Fruit fly (Drosophila melanogaster) whole organism, embryonic: ENCODE measurements around the gene CG33966.
A peak's percentile ranks its signal among the peaks of the same experiment; 100 is the strongest.

Source experiments
- Bgb ChIP-seq: fragments of 200-800 bp; sonication (Bioruptor generic); IDR thresholded peaks from 2 replicates; pipeline ENCODE4 v1.3.6; 2022; ENCODE audit warnings: missing biosample characterization, missing genetic modification characterization; ENCODE audit not compliant: partially characterized antibody
- Blimp-1 ChIP-seq: fragments of 200-800 bp; sonication (Bioruptor generic); optimal IDR thresholded peaks from 3 replicates; lab custom pipeline; 2018; ENCODE audit warnings: missing biosample characterization, missing genetic modification characterization, mild to moderate bottlenecking, moderate library complexity, missing genetic modification reagents
- CG11085 ChIP-seq: fragments of 200-800 bp; sonication (Bioruptor generic); IDR thresholded peaks from 2 replicates; pipeline ENCODE4 v1.3.6; 2022; ENCODE audit warnings: missing biosample characterization, missing genetic modification characterization
- CG11560 ChIP-seq: fragments of 200-800 bp; sonication (Bioruptor generic); IDR thresholded peaks from 3 replicates; pipeline ENCODE4 v1.3.6; 2022; ENCODE audit warnings: missing biosample characterization, missing genetic modification characterization
- CG12299 ChIP-seq: fragments of 200-800 bp; sonication (Bioruptor generic); optimal IDR thresholded peaks from 2 replicates; lab custom pipeline; 2018; ENCODE audit warnings: missing biosample characterization, mild to moderate bottlenecking, missing genetic modification characterization
- CG12769 ChIP-seq: fragments of 200-800 bp; sonication (Bioruptor generic); optimal IDR thresholded peaks from 2 replicates; lab custom pipeline; 2019; ENCODE audit warnings: missing biosample characterization, mild to moderate bottlenecking, missing genetic modification characterization, moderate library complexity
- CG13287 ChIP-seq: fragments of 200-800 bp; sonication (Bioruptor generic); IDR thresholded peaks from 2 replicates; pipeline ENCODE4 v1.3.6; 2022; ENCODE audit warnings: missing biosample characterization, missing genetic modification characterization; ENCODE audit not compliant: partially characterized antibody
- CG32767 ChIP-seq: fragments of 200-800 bp; sonication (Bioruptor generic); IDR thresholded peaks from 2 replicates; pipeline ENCODE4 v1.3.6; 2022; ENCODE audit warnings: missing biosample characterization, missing genetic modification characterization
- CG34422 ChIP-seq: fragments of 200-800 bp; sonication (Bioruptor generic); IDR thresholded peaks from 3 replicates; pipeline ENCODE4 v1.3.6; 2022; ENCODE audit warnings: missing biosample characterization, missing genetic modification characterization
- CG6689 ChIP-seq: fragments of 200-800 bp; sonication (Bioruptor generic); IDR thresholded peaks from 2 replicates; pipeline ENCODE4 v1.3.6; 2022; ENCODE audit warnings: missing biosample characterization, missing genetic modification characterization
- CG7372 ChIP-seq: fragments of 200-800 bp; sonication (Bioruptor generic); IDR thresholded peaks from 2 replicates; pipeline ENCODE4 v1.3.6; 2022; ENCODE audit warnings: missing biosample characterization, missing genetic modification characterization
- CG8290 ChIP-seq, 3 experiments: fragments of 200-800 bp; sonication (Bioruptor generic); optimal IDR thresholded peaks; 2 replicates each; lab custom pipeline; 2016 to 2019; ENCODE audit warnings: missing biosample characterization in 3 of 3, missing genetic modification characterization in 3 of 3, mild to moderate bottlenecking in 2 of 3, moderate library complexity in 1 of 3
- CG8478 ChIP-seq: fragments of >200 bp; optimal IDR thresholded peaks from 2 replicates; lab custom pipeline; 2018
- D ChIP-seq, 2 experiments: fragments of 200-800 bp in 1 of 2; fragments of >200 bp in 1 of 2; sonication (Bioruptor generic) in 1 of 2; optimal IDR thresholded peaks; 2 replicates in 1 of 2; 3 replicates in 1 of 2; lab custom pipeline; 2017; ENCODE audit warnings: mild to moderate bottlenecking in 1 of 2, missing biosample characterization in 1 of 2, missing genetic modification characterization in 1 of 2, missing genetic modification reagents in 1 of 2
- Deaf1 ChIP-seq: fragments of 200-800 bp; optimal IDR thresholded peaks from 3 replicates; lab custom pipeline; 2019; ENCODE audit warnings: missing biosample characterization, mild to moderate bottlenecking, missing genetic modification characterization, moderate library complexity
- Dfd ChIP-seq, 2 experiments: fragments of >200 bp; optimal IDR thresholded peaks; 2 replicates each; lab custom pipeline; 2017; ENCODE audit warnings: missing biosample characterization in 2 of 2, missing genetic modification characterization in 2 of 2
- HLHmδ ChIP-seq: fragments of 200-800 bp; sonication (Bioruptor generic); optimal IDR thresholded peaks from 2 replicates; lab custom pipeline; 2018; ENCODE audit warnings: missing biosample characterization, mild to moderate bottlenecking, missing genetic modification characterization, moderate library complexity
- Hr78 ChIP-seq, 2 experiments: fragments of 200-800 bp in 1 of 2; fragments of >200 bp in 1 of 2; sonication (Bioruptor generic) in 1 of 2; optimal IDR thresholded peaks; 2 replicates each; lab custom pipeline; 2017 to 2019; ENCODE audit warnings: missing biosample characterization in 2 of 2, missing genetic modification characterization in 2 of 2, mild to moderate bottlenecking in 1 of 2, moderate library complexity in 1 of 2
- Jarid2 ChIP-seq: fragments of 200-800 bp; sonication (Bioruptor generic); optimal IDR thresholded peaks from 3 replicates; lab custom pipeline; 2017; ENCODE audit warnings: mild to moderate bottlenecking, missing biosample characterization, missing genetic modification reagents, missing genetic modification characterization
- Med ChIP-seq: fragments of 200-800 bp; sonication (Bioruptor generic); peaks from one replicate; lab custom pipeline; 2016; ENCODE audit warnings: missing biosample characterization, missing genetic modification characterization, mild to moderate bottlenecking, inconsistent platforms, moderate library complexity
- Opbp ChIP-seq: fragments of 200-800 bp; sonication (Bioruptor generic); IDR thresholded peaks from 3 replicates; pipeline ENCODE4 v1.3.6; 2022; ENCODE audit warnings: missing biosample characterization, missing genetic modification characterization; ENCODE audit not compliant: partially characterized antibody
- Trl ChIP-seq, 3 experiments: fragments of >200 bp in 2 of 3; fragments of 200-800 bp in 1 of 3; sonication (Bioruptor generic) in 1 of 3; optimal IDR thresholded peaks; 2 replicates in 1 of 3; 3 replicates in 2 of 3; lab custom pipeline; 2016 to 2017; ENCODE audit warnings: missing biosample characterization in 1 of 3, missing genetic modification characterization in 1 of 3
- ase ChIP-seq: fragments of 200-800 bp; sonication (Bioruptor generic); IDR thresholded peaks from 3 replicates; pipeline ENCODE4 v1.3.6; 2022; ENCODE audit warnings: missing biosample characterization, missing genetic modification characterization
- ash1 ChIP-seq: fragments of 200-800 bp; sonication (Bioruptor generic); optimal IDR thresholded peaks from 2 replicates; lab custom pipeline; 2018; ENCODE audit warnings: missing biosample characterization, mild to moderate bottlenecking, missing genetic modification characterization
- bbx ChIP-seq: fragments of 200-800 bp; sonication (Bioruptor generic); IDR thresholded peaks from 2 replicates; pipeline ENCODE4 v1.3.6; 2022; ENCODE audit warnings: missing biosample characterization, missing genetic modification characterization; ENCODE audit not compliant: partially characterized antibody
- bcd ChIP-seq: fragments of 200-800 bp; sonication (Bioruptor generic); optimal IDR thresholded peaks from 2 replicates; lab custom pipeline; 2017; ENCODE audit warnings: missing biosample characterization, mild to moderate bottlenecking, missing genetic modification characterization
- chinmo ChIP-seq: fragments of 200-800 bp; sonication (Bioruptor generic); IDR thresholded peaks from 4 replicates; pipeline ENCODE4 v1.3.6; 2022; ENCODE audit warnings: missing biosample characterization, missing genetic modification characterization; ENCODE audit not compliant: partially characterized antibody
- ci ChIP-seq: fragments of 200-800 bp; sonication (Bioruptor generic); IDR thresholded peaks from 3 replicates; pipeline ENCODE4 v1.3.6; 2022; ENCODE audit warnings: missing biosample characterization, missing genetic modification characterization
- dimm ChIP-seq: fragments of 200-800 bp; sonication (Bioruptor generic); IDR thresholded peaks from 2 replicates; pipeline ENCODE4 v1.3.6; 2022; ENCODE audit warnings: missing biosample characterization, missing genetic modification characterization
- exex ChIP-seq: fragments of 200-800 bp; sonication (Bioruptor generic); optimal IDR thresholded peaks from 4 replicates; lab custom pipeline; 2018; ENCODE audit warnings: missing biosample characterization, mild to moderate bottlenecking, missing genetic modification characterization, moderate library complexity
- gt ChIP-seq: fragments of 200-800 bp; sonication (Bioruptor generic); IDR thresholded peaks from 2 replicates; pipeline ENCODE4 v1.3.6; 2022; ENCODE audit warnings: missing biosample characterization, missing genetic modification characterization
- lbe ChIP-seq: fragments of 200-800 bp; sonication (Bioruptor generic); optimal IDR thresholded peaks from 2 replicates; lab custom pipeline; 2016; ENCODE audit warnings: missing biosample characterization, mild to moderate bottlenecking, missing genetic modification characterization
- luna ChIP-seq: fragments of 200-800 bp; sonication (Bioruptor generic); optimal IDR thresholded peaks from 2 replicates; lab custom pipeline; 2016; ENCODE audit warnings: missing biosample characterization, missing genetic modification characterization
- oc ChIP-seq: fragments of 200-800 bp; sonication (Bioruptor generic); optimal IDR thresholded peaks from 2 replicates; lab custom pipeline; 2018; ENCODE audit warnings: missing biosample characterization, mild to moderate bottlenecking, missing genetic modification characterization, moderate library complexity
- pros ChIP-seq: fragments of 200-800 bp; sonication (Bioruptor generic); optimal IDR thresholded peaks from 3 replicates; lab custom pipeline; 2019; ENCODE audit warnings: missing biosample characterization, mild to moderate bottlenecking, missing genetic modification characterization, moderate library complexity
- sens ChIP-seq: fragments of 200-800 bp; sonication (Bioruptor generic); peaks from one replicate; lab custom pipeline; 2016; ENCODE audit warnings: missing biosample characterization, missing genetic modification characterization
- tap ChIP-seq: fragments of 200-800 bp; optimal IDR thresholded peaks from 3 replicates; lab custom pipeline; 2019; ENCODE audit warnings: missing biosample characterization, mild to moderate bottlenecking, missing genetic modification characterization, moderate library complexity
- tna ChIP-seq: fragments of 200-800 bp; sonication (Bioruptor generic); IDR thresholded peaks from 2 replicates; pipeline ENCODE4 v1.3.6; 2022; ENCODE audit warnings: missing biosample characterization, missing genetic modification characterization; ENCODE audit not compliant: partially characterized antibody
- unc-4 ChIP-seq: fragments of 200-800 bp; sonication (Bioruptor generic); IDR thresholded peaks from 2 replicates; pipeline ENCODE4 v1.3.6; 2022; ENCODE audit warnings: missing biosample characterization, missing genetic modification characterization; ENCODE audit not compliant: partially characterized antibody
- vvl ChIP-seq: fragments of 200-800 bp; sonication (Bioruptor generic); IDR thresholded peaks from 2 replicates; pipeline ENCODE4 v1.3.6; 2022; ENCODE audit warnings: missing biosample characterization, missing genetic modification characterization
- zen2 ChIP-seq: fragments of 200-800 bp; sonication (Bioruptor generic); IDR thresholded peaks from 3 replicates; pipeline ENCODE4 v1.3.6; 2022; ENCODE audit warnings: missing biosample characterization, missing genetic modification characterization; ENCODE audit not compliant: partially characterized antibody

Gene CG33966

dm6 chr3L:1206682-1207421 lies 27.1 kb upstream of the CG33966 start, which contains the start of gene LysB (continued):
- TF ChIP-seq CG32767 (no peak), exex (no peak), sens (GFP tag; lab: Kevin White, UChicago) (no peak), ase (GFP tag; lab: Robert Waterston, UW) (no peak), dimm (no peak), D (optimal IDR thresholded peaks at IDR 0.05; lab: Kevin White, UChicago) (no peak), D (GFP tag; optimal IDR thresholded peaks at IDR 0.05; lab: Kevin White, UChicago) (no peak), CG11085 (GFP tag; lab: Robert Waterston, UW) (no peak), lbe (GFP tag; lab: Kevin White, UChicago) (no peak), Dfd (GFP tag; optimal IDR thresholded peaks at IDR 0.05; lab: Kevin White, UChicago) (no peak), CG6689 (GFP tag; lab: Robert Waterston, UW) (no peak)
- TF ChIP-seq, all 482 proteins: peak for 38

dm6 chr3L:1208206-1208605 lies 25.7 kb upstream of the CG33966 start:
- peak; percentile 32; the same call in 1 of the 2 replicates for TF ChIP-seq CG13287
- peak; percentile 28 for TF ChIP-seq bcd (GFP tag; lab: Kevin White, UChicago)
- TF ChIP-seq CG12299 (tag; lab: Kevin White, UChicago), result no peak
- TF ChIP-seq pros (GFP tag; lab: Kevin White, UChicago), result peak; percentile 28
- 0 out of 2 replicates have a peak, but pooled peaks have one; percentile 37 for TF ChIP-seq tna (GFP tag; lab: Robert Waterston, UW)
- TF ChIP-seq chinmo (GFP tag; lab: Robert Waterston, UW), result peak; percentile 77; the same call in 2 of the 4 replicates
- TF ChIP-seq CG7372 (GFP tag; lab: Robert Waterston, UW), result no peak
- 0 out of 3 replicates have a peak, but pooled peaks have one; percentile 30 for TF ChIP-seq zen2
- TF ChIP-seq Med (GFP tag; lab: Kevin White, UChicago), result peak; percentile 51
- peak; percentile 52; the same call in 1 of the 3 replicates for TF ChIP-seq ci (GFP tag; lab: Robert Waterston, UW)
- TF ChIP-seq bbx (GFP tag; lab: Robert Waterston, UW), result 0 out of 2 replicates have a peak, but pooled peaks have one; percentile 25
- TF ChIP-seq CG12769 (tag; lab: Kevin White, UChicago), result peak; percentile 64
- TF ChIP-seq CG34422, result 0 out of 3 replicates have a peak, but pooled peaks have one; percentile 45
- peak; percentile 98 for TF ChIP-seq Deaf1 (tag; lab: Kevin White, UChicago)
- no peak for TF ChIP-seq luna (GFP tag; lab: Kevin White, UChicago)
- TF ChIP-seq vvl (GFP tag; lab: Robert Waterston, UW), result peak; percentile 41; the same call in 1 of the 2 replicates
- no peak for TF ChIP-seq tap (tag; lab: Kevin White, UChicago)
- TF ChIP-seq CG8290 (GFP tag; optimal IDR thresholded peaks at IDR 0.05; lab: Kevin White, UChicago), result no peak
- peak in 1 of 2 experiments; percentile 7 for TF ChIP-seq CG8290 (tag; optimal IDR thresholded peaks at IDR 0.05; lab: Kevin White, UChicago)
- no peak for TF ChIP-seq ash1
- no peak for TF ChIP-seq CG11560
- 0 out of 2 replicates have a peak, but pooled peaks have one; percentile 17 for TF ChIP-seq Bgb (GFP tag; lab: Robert Waterston, UW)
- TF ChIP-seq gt, result no peak
- TF ChIP-seq Opbp (GFP tag; lab: Robert Waterston, UW), result 0 out of 3 replicates have a peak, but pooled peaks have one; percentile 48
- TF ChIP-seq Jarid2 (GFP tag; lab: Kevin White, UChicago), result peak; percentile 84
- TF ChIP-seq unc-4 (GFP tag; lab: Robert Waterston, UW), result 0 out of 2 replicates have a peak, but pooled peaks have one; percentile 32
- peak; percentile 8 for TF ChIP-seq HLHmδ (GFP tag; lab: Kevin White, UChicago)
- peak; percentile 13 for TF ChIP-seq CG8478
- peak; percentile 43 for TF ChIP-seq Blimp-1 (GFP tag; lab: Kevin White, UChicago)
- peak; percentile 43 for TF ChIP-seq oc (tag; lab: Kevin White, UChicago)
- peak; percentile 57 to 59 for TF ChIP-seq Trl (optimal IDR thresholded peaks at IDR 0.05; lab: Kevin White, UChicago)
- TF ChIP-seq Trl (GFP tag; optimal IDR thresholded peaks at IDR 0.05; lab: Kevin White, UChicago), result no peak
- peak in 1 of 2 experiments; percentile 65 for TF ChIP-seq Hr78 (GFP tag; optimal IDR thresholded peaks at IDR 0.05; lab: Kevin White, UChicago)
